Worm (Caenorhabditis elegans) whole organism, dauer: ENCODE measurements around the gene str-9.
"Not testable (repeated sequence)": the region's sequence is repeated elsewhere in the genome, so short reads cannot be mapped to it uniquely, and the experiment has no call there.

Experiments
- unc-62 ChIP-seq: sonication (generic microtip); optimal IDR thresholded peaks from 2 replicates; lab custom pipeline; 2017; ENCODE audit warnings: missing biosample characterization, missing genetic modification reagents, missing genetic modification characterization

str-9 gene

DNA sequence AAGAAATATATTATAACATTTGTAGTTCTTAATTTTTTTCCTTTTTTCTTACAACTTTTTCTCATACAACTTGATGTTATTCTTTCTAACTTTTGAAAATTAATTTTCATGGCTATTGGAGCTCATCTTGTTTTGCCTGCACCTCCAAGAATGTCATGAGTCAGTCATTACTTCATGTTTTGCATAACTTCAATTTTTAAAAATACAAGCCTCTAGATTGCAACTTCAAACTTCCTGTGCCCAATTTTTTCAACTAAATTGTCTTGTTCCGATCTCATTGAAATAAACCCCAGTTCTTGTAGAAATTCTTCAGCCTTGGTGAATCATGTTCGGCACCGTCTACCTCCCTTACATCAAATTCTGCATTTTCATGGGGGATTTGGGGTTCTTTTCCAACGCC, at the start of gene str-9:
Gene str-9, plus strand, starts transcription at position 301 of the 400 bp plus-strand sequence.
- TF ChIP-seq unc-62, result no peak

DNA sequence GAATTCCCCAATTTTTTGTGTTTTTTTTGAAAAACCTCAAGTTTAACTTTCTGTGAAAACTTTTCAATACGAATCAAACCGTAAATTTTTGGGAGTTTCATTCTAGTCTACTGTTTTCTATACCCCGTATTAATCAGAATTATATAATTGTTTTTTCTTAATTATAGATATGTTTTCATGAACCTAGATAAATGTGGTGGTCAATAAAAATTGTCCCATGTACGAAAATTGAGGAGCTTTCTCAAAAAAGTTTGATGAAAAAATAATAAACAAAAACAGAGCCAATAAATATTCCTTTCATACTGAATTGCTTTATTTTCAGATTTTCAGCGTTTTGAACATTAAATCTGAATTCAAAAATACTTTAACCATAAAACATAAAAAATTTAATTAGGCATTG, 48.1 kb upstream of the str-9 start, which contains the start of gene Y6E2A.1:
Gene Y6E2A.1, minus strand, starts transcription at position 101 of the 400 bp plus-strand sequence.
- no peak for TF ChIP-seq unc-62

DNA sequence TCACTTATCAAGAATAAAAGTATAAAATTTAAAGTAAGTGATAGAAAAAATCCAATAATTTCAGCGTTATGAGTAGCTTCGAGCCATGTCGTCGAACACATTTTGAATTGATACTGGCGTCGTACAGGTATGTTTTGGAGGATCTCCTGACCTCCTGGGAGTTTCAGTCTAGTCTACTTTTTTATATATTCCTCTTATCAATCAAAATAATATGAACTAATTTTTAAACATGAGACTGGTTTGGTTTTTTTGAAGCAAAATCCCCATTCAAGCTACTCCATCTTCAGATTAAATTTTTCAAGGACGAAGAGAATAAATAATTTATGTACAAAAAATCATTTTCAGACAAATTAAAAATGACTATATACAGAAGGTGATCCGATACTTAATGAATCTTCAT, 46.7 kb upstream of the str-9 start, which contains the start of gene str-101:
Gene str-101, minus strand, starts transcription at position 101 of the 400 bp plus-strand sequence.
- no peak for TF ChIP-seq unc-62

DNA sequence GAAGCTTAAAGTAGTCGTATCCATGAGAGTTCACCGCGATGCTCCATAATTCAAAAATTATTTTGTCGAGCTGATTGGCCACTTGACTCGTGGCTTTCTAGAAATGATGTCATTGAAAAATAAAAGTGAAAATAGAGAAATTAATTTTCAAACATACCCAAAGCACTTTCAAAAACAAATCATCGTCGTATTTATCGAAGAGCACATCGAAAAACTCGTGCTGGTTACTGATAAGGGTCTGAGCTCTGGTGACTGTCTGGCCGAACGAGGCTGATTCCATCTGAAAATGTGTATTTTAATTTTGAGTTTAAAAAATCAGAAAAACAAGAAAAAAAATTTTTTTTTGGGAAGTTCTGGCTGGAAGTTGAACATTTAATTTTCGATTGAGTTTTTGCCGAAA, 46.2 kb upstream of the str-9 start:
- no peak for TF ChIP-seq unc-62

DNA sequence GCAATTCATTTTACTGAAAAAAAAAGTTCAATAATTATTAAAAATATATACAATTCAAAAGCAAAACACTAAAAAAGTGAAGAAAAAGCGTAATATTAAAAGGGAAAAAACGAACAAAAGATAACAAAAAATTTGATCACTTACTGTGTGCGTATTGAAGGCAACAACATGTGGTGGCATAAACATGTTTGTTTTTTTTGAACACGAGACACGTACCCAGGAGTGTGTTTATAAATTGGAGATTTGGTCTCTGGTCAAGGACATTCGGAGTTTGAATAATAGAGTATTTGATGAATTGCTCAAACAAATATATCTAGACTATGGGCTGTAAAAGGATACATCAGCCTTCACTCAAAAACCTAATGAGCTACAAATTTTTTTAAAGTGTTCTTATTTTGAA, 42.9 kb upstream of the str-9 start:
- TF ChIP-seq unc-62, result no peak

DNA sequence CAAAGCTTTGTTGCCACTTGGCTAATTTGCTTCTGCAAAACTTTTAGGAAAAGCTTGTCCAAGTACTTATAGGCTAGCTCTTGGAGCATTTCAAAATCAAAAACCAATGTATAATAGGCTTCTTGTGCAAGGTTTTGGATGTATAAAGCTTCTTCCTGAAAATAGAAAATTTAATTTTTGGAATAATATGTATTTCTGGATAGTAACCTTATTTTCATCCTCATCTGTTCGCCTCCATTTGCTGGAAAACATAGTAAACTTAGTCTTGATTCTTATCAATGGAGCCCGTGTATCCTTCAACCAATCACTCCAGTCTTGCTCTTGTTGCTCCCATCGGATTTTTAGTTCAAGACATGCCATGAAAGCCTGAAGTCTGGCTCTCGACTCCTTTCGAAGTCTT, 41.9 kb upstream of the str-9 start, which contains the start of gene Y6E2A.4:
Gene Y6E2A.4, minus strand, starts transcription at position 101 of the 400 bp plus-strand sequence.
- no peak for TF ChIP-seq unc-62

DNA sequence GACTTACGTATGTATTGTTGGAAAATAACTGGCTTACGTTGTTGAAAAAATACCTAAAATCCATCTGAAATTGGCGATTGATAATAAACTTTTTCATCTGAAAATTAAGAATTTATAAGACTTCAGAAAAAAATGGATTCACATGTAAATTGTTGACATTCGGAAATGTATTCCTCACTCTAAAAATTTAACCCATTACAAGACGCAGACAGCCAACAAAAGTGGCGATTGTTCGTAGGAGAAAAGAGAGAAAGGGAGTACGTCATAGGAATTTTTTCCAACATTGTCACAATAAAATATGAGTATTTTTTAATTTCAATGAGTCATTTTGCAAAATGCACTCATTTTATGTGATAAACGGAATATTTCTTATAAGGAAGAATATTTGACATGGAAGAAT, 40.0 kb upstream of the str-9 start, which contains the start of gene Y6E2A.5:
Gene Y6E2A.5, minus strand, starts transcription at position 101 of the 400 bp plus-strand sequence.
- TF ChIP-seq unc-62, result no peak

DNA sequence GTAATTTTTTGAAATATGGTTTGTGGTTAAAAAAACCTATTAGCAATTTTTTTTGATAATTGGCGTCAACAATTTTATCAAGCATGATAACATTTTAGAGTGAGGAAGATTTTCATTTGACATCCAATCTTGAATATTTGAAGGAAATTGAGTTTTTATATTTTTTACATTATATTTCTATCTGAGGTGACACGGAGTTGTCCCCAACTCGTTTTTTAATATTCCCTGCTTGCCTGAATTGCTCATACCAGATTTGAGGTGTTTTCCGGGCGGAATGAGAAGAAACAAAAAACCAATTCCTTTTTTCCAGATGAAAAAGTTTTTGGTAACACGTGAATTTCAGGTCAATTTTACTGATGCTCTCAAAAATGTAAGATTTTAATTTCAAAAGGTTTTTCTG, 39.0 kb upstream of the str-9 start, which contains the start of gene Y6E2A.7:
Gene Y6E2A.7, plus strand, starts transcription at position 301 of the 400 bp plus-strand sequence.
- no peak for TF ChIP-seq unc-62

DNA sequence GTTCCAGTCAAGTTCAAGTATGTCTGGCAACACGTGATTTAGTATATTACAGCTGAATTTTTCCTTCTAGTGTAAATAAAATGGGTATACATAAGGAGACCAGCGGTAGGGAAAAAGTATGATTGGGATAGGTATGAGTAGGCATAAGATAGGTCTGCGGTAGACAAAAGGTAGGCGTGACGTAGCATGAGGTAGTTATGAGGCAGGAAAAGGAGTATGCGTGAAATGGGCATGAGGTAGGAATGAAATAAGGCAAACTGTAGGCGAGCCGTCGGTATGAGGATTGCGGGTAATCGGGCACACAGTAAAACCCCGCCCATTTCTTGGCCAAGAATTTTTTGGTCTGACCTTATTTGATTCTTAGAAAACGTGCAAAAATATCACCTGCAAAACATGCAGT, 37.1 kb upstream of the str-9 start:
- no peak for TF ChIP-seq unc-62

DNA sequence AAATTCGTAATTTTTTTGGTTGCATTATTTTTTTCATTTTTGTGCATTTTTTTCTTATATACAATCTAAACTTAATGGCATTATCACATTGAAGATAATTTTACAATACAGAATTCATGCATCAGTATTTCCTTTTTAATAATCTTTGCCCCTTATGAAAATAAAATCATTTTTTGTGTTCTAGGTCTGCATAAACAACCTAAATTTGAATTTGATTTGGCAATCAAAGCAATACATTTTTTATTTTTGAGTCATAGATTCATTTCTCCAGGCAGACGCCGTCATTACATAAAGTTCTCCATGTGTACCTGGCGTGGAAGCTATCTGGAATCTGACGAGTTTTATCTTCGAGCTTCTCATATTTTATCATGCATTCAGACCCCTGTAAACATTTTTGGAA, 36.7 kb upstream of the str-9 start, which contains the start of gene srh-140:
Gene srh-140, plus strand, starts transcription at position 301 of the 400 bp plus-strand sequence.
- no peak for TF ChIP-seq unc-62

DNA sequence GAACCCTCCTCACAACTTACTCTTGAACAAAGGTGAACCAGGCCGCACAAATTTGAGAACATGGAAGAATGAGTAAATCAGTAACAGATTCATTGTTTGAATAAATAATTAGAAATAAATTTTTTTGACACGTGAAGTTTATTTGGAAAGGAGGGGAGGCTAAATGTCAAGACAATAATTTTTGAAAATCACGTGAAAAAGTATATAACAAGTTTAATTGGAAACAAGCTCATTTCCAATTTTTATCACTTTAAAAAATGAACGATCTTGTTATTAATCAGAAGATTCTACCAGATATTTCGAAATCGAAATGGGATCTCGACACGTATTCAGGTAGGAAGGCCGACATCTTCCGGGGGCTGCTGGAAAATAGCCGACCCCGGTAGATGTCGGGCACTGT, 31.9 kb upstream of the str-9 start, which contains the start of the genes irld-57 and sfxn-1.3:
Gene irld-57, minus strand, starts transcription at position 101 of the 400 bp plus-strand sequence.
Gene sfxn-1.3, plus strand, starts transcription at position 232 of the 400 bp plus-strand sequence.
- no peak for TF ChIP-seq unc-62

DNA sequence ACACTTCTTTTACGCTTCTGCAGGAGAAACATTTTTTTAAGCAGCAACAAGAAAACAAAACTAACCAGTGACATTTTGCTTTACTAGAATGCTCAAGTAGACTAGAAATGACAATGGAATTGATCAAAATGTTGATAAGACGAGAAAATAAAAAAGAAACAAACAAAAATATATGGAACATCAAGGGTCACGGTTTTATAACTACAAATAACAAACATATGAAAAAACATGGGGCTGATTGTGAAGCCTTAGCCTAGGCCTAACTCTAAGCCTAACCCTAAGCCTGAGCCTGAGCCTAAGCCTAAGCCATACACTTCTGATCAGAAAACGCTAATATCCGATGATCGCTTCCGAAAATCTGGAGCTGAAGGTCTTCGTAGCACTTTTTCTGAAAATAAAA, 28.1 kb upstream of the str-9 start, which contains the start of gene Y6E2A.10:
Gene Y6E2A.10, minus strand, starts transcription at position 101 of the 400 bp plus-strand sequence.
- TF ChIP-seq unc-62, result no peak

DNA sequence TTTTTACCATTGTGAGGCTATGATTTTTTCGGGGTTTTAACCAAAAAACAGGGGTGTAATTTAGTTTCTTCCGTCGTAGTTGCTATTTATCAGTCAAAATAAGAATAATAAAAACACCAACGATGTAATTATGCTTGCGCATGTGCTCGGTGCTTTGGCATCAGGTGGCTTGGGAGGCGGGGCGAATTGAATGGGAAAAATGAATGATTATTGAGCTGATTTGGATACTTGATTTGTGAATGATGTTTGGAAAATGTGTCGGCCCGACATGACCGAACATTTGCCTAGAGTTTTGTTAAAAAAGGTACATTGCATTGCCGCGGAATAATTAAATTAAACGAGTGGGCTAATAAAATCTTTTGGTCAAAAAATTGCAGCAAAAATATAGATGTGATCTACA, 26.3 kb upstream of the str-9 start, which contains the start of gene str-38:
Gene str-38, minus strand, starts transcription at position 101 of the 400 bp plus-strand sequence.
- no peak for TF ChIP-seq unc-62

DNA sequence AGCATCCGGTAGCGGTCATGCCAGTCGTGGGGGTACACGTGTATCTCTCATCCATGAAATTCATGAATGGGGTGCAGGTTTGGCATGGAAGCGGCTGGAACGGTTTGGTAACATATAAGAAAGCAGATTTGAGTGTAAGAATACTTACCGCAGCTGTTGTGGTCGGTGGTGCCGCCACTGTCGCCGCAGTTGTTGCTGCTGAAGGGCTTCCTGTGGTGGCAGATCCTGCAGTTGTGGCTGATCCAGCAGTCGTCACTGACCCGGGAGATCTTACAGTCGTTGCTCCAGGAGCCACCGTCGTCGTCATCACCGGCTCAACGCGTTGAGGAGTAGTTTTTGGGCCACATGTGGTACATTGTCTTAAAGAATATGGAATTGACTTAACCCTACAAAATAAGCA, 25.5 kb upstream of the str-9 start:
- TF ChIP-seq unc-62, result no peak

DNA sequence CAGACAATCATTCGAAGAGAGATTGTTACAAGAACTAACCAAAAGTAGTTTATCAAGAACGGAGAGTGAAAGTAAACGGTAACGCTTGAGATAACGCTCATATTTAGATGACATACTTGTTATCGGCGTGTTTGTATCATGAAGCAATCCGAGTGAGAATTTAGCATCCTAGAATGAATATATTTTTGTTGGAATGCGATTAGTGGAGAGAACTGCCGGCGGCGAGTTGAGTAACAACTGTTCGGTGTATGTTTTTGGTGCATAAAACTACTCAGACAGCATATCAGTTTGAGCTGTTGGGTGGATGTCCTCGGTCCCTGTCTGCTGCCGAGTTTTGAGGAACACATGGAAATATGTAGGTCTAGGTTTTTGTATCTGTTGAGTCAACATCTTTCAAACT, 25.0 kb upstream of the str-9 start, which contains the start of gene T23D5.3:
Gene T23D5.3, minus strand, starts transcription at position 101 of the 400 bp plus-strand sequence.
- TF ChIP-seq unc-62, result no peak

DNA sequence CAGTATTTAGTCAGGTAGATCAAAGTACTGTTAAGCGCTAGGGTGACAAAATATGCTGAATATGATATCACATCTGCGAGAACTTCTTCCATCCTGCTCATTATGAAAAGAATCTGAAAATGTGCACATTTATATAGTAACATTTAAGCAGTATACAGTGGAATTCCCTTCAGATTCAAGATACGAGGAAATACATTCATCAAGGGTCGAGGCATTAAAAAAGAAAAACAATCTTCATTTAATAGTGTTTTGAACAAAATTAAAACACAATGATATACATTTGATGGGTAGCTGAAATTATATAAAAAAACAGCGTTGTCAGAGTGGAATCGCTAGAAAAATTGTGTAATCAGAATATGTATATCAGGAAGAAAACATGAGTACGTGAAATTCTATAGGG, 22.8 kb upstream of the str-9 start, which contains the start of gene str-27:
Gene str-27, minus strand, starts transcription at position 101 of the 400 bp plus-strand sequence.
- TF ChIP-seq unc-62, result no peak

DNA sequence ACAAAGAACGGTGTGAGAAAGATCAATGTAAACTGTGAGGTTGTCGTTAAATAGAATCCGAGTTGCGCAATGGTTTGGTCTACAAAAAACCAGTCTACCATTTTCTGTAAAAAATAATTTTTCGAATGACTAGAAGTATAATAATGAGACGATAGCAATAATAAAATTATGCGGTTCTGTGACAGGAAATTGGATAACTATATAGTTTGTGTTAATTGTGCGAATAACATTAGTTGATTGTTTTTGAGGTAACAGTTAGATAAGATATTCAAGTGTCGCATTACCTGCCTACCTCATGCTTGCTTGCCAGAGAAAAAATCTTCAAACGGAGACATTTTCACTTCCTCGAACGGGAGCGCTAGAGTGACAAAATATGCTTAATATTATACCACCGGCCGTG, 16.7 kb upstream of the str-9 start, which contains the start of gene str-18:
Gene str-18, minus strand, starts transcription at position 101 of the 400 bp plus-strand sequence.
- TF ChIP-seq unc-62, result no peak

DNA sequence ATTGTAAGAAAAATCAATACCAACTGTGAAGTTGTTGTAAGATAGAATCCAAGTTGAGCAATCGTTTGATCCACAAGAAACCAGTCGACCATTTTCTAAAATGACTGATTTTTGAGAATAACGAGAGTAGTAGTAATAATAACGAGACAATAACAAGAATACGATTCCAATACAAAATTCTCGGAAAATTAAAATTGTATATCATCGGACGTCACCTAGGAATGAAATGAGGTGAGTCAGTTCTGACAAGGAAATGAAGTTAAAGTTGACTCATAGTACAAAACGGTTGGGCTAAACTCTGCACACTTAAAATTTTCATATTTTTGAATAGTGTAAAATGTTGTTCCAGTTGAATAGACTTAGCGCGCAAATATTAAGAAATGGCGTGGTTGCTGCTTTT, 14.2 kb upstream of the str-9 start, which contains the start of gene str-19:
Gene str-19, minus strand, starts transcription at position 101 of the 400 bp plus-strand sequence.
- TF ChIP-seq unc-62, result not testable (repeated sequence)
